Worm (Caenorhabditis elegans) whole organism, midembryonic: ENCODE data around the gene cest-28.
A peak's percentile ranks its signal among the peaks of the same experiment; 100 is the strongest.

Source experiments
- T22C8.4 ChIP-seq: fragments of 200-800 bp; sonication (Bioruptor generic); IDR thresholded peaks from 2 replicates; pipeline ENCODE4 v1.3.6; 2022; ENCODE audit warnings: missing genetic modification characterization, missing compliant biosample characterization
- cog-1 ChIP-seq: sonication (generic microtip); optimal IDR thresholded peaks from 2 replicates; lab custom pipeline; 2016; ENCODE audit warnings: missing genetic modification characterization, missing compliant biosample characterization
- flt-1 ChIP-seq: fragments of 200-800 bp; sonication (Bioruptor generic); IDR thresholded peaks from 2 replicates; pipeline ENCODE4 v1.3.6; 2022; ENCODE audit warnings: missing genetic modification characterization, missing compliant biosample characterization
- klf-2 ChIP-seq: fragments of 200-800 bp; sonication (Bioruptor generic); conservative IDR thresholded peaks from 2 replicates; pipeline ENCODE4 v1.3.6; 2022; ENCODE audit warnings: missing genetic modification reagents, missing genetic modification characterization, missing compliant biosample characterization
- med-1 ChIP-seq: sonication (generic microtip); optimal IDR thresholded peaks from 2 replicates; lab custom pipeline; 2017; ENCODE audit warnings: missing genetic modification characterization, mild to moderate bottlenecking, missing compliant biosample characterization, antibody characterized with exemption, missing genetic modification reagents; ENCODE audit not compliant: insufficient read depth
- ref-1 ChIP-seq: fragments of 200-800 bp; sonication (Bioruptor generic); conservative IDR thresholded peaks from 2 replicates; pipeline ENCODE4 v1.3.6; 2022; ENCODE audit warnings: missing genetic modification reagents, missing genetic modification characterization, missing compliant biosample characterization
- tab-1 ChIP-seq: fragments of 200-800 bp; sonication (Bioruptor generic); IDR thresholded peaks from 2 replicates; pipeline ENCODE4 v1.3.6; 2022; ENCODE audit warnings: missing genetic modification characterization, missing compliant biosample characterization
- ztf-23 ChIP-seq: fragments of 200-800 bp; sonication (Bioruptor generic); IDR thresholded peaks from 2 replicates; pipeline ENCODE4 v1.3.6; 2022; ENCODE audit warnings: missing genetic modification reagents, missing genetic modification characterization, missing compliant biosample characterization
- ztf-29 ChIP-seq: fragments of 200-800 bp; sonication (Bioruptor generic); IDR thresholded peaks from 2 replicates; pipeline ENCODE4 v1.3.6; 2022; ENCODE audit warnings: missing genetic modification reagents, missing genetic modification characterization, missing compliant biosample characterization

Gene cest-28

ce11 chrV:6666557-6666956 lies 3.1 kb upstream of the cest-28 start:
- TF ChIP-seq cog-1 (tag; lab: Kevin White, UChicago) (no peak), ref-1 (GFP tag; lab: Robert Waterston, UW) (no peak), flt-1 (no peak), T22C8.4 (no peak), med-1 (GFP tag; lab: Kevin White, UChicago) (no peak), ztf-23 (GFP tag; lab: Robert Waterston, UW) (no peak)

ce11 chrV:6668741-6669140 lies 879 bp upstream of the cest-28 start, which contains the start of gene str-180:
Gene str-180 (minus strand): TSS chrV:6668841.
- TF ChIP-seq T22C8.4 (no peak), ztf-29 (GFP tag; lab: Robert Waterston, UW) (no peak)

- no peak for TF ChIP-seq T22C8.4
- TF ChIP-seq med-1 (GFP tag; lab: Kevin White, UChicago): no peak
- no peak for TF ChIP-seq ref-1 (GFP tag; lab: Robert Waterston, UW)
- no peak for TF ChIP-seq ztf-23 (GFP tag; lab: Robert Waterston, UW)
- no peak for TF ChIP-seq ztf-29 (GFP tag; lab: Robert Waterston, UW)
- no peak for TF ChIP-seq tab-1
- TF ChIP-seq cog-1 (tag; lab: Kevin White, UChicago): no peak
- TF ChIP-seq flt-1: no peak
- TF ChIP-seq klf-2 (GFP tag; lab: Robert Waterston, UW): no peak
These were observed 4.3 kb downstream of the cest-28 start, which contains the start of gene cest-31 for ce11 chrV:6673967-6674366. Gene cest-31 (plus strand): TSS chrV:6674267.

ce11 chrV:6676158-6676849 lies 6.7 kb downstream of the cest-28 start, which contains the start of gene cest-34:
Gene cest-34 (plus strand): TSS chrV:6676799.
- TF ChIP-seq ztf-29 (GFP tag; lab: Robert Waterston, UW) (no peak), ztf-23 (GFP tag; lab: Robert Waterston, UW) (no peak), tab-1 (no peak), ref-1 (GFP tag; lab: Robert Waterston, UW) (no peak), med-1 (GFP tag; lab: Kevin White, UChicago) (no peak), cog-1 (tag; lab: Kevin White, UChicago) (no peak), flt-1 (no peak)

ce11 chrV:6681501-6681900 lies 11.9 kb downstream of the cest-28 start, which contains the start of gene egl-46:
Gene egl-46 (minus strand): TSS chrV:6681573.
- TF ChIP-seq cog-1 (tag; lab: Kevin White, UChicago): no peak
- no peak for TF ChIP-seq tab-1
- TF ChIP-seq T22C8.4: no peak
- TF ChIP-seq ztf-23 (GFP tag; lab: Robert Waterston, UW): no peak
- no peak for TF ChIP-seq flt-1
- TF ChIP-seq ztf-29 (GFP tag; lab: Robert Waterston, UW): no peak
- no peak for TF ChIP-seq med-1 (GFP tag; lab: Kevin White, UChicago)
- no peak for TF ChIP-seq klf-2 (GFP tag; lab: Robert Waterston, UW)
- no peak for TF ChIP-seq ref-1 (GFP tag; lab: Robert Waterston, UW)

ce11 chrV:6683282-6683681 lies 13.7 kb downstream of the cest-28 start:
- TF ChIP-seq flt-1 (no peak), tab-1 (no peak), ztf-29 (GFP tag; lab: Robert Waterston, UW) (no peak), med-1 (GFP tag; lab: Kevin White, UChicago) (no peak), ref-1 (GFP tag; lab: Robert Waterston, UW) (no peak), klf-2 (GFP tag; lab: Robert Waterston, UW) (no peak), cog-1 (tag; lab: Kevin White, UChicago) (no peak), ztf-23 (GFP tag; lab: Robert Waterston, UW) (no peak), T22C8.4 (no peak)

- TF ChIP-seq tab-1: no peak
- no peak for TF ChIP-seq cog-1 (tag; lab: Kevin White, UChicago)
These were observed 14.1 kb downstream of the cest-28 start for ce11 chrV:6683740-6684139.

- TF ChIP-seq cog-1 (tag; lab: Kevin White, UChicago): peak; percentile 32
- TF ChIP-seq flt-1: no peak
- no peak for TF ChIP-seq ztf-23 (GFP tag; lab: Robert Waterston, UW)
- no peak for TF ChIP-seq med-1 (GFP tag; lab: Kevin White, UChicago)
- TF ChIP-seq ref-1 (GFP tag; lab: Robert Waterston, UW): no peak
- TF ChIP-seq tab-1: 0 out of 2 replicates have a peak, but pooled peaks have one; percentile 52
- TF ChIP-seq T22C8.4: no peak
- no peak for TF ChIP-seq klf-2 (GFP tag; lab: Robert Waterston, UW)
These were observed 14.9 kb downstream of the cest-28 start for ce11 chrV:6684541-6684940.

ce11 chrV:6685499-6685898 lies 15.9 kb downstream of the cest-28 start:
- no peak for TF ChIP-seq ztf-29 (GFP tag; lab: Robert Waterston, UW)
- no peak for TF ChIP-seq ztf-23 (GFP tag; lab: Robert Waterston, UW)
- TF ChIP-seq med-1 (GFP tag; lab: Kevin White, UChicago): no peak
- TF ChIP-seq ref-1 (GFP tag; lab: Robert Waterston, UW): no peak
- TF ChIP-seq klf-2 (GFP tag; lab: Robert Waterston, UW): no peak
- TF ChIP-seq tab-1: no peak
- no peak for TF ChIP-seq cog-1 (tag; lab: Kevin White, UChicago)
- TF ChIP-seq T22C8.4: no peak
- no peak for TF ChIP-seq flt-1

- TF ChIP-seq cog-1 (tag; lab: Kevin White, UChicago): no peak
These were observed 16.3 kb downstream of the cest-28 start for ce11 chrV:6685963-6686362.
